Worm (Caenorhabditis elegans) whole organism, L1 larva: ENCODE results near the gene C50D2.7.

Experiments used
- dpl-1 ChIP-seq, 3 experiments: fragments of 150-350 bp in 2 of 3; sonication (generic microtip) in 1 of 3; optimal IDR thresholded peaks; 2 replicates each; lab custom pipeline; 2014 to 2017; ENCODE audit warnings: missing biosample characterization in 3 of 3, missing genetic modification characterization in 3 of 3, missing genetic modification reagents in 3 of 3
- elt-2 ChIP-seq: sonication (generic microtip); optimal IDR thresholded peaks from 2 replicates; lab custom pipeline; 2016; ENCODE audit warnings: missing genetic modification characterization, mild to moderate bottlenecking, inconsistent platforms, missing compliant biosample characterization, missing genetic modification reagents
- irx-1 ChIP-seq: sonication (generic microtip); optimal IDR thresholded peaks from 2 replicates; lab custom pipeline; 2016; ENCODE audit warnings: missing genetic modification characterization, missing compliant biosample characterization
- nhr-12 ChIP-seq: sonication (generic microtip); optimal IDR thresholded peaks from 2 replicates; lab custom pipeline; 2017; ENCODE audit warnings: missing biosample characterization, missing genetic modification characterization

- TF ChIP-seq elt-2 (no peak), dpl-1 (GFP tag; optimal IDR thresholded peaks at IDR 0.05; lab: Kevin White, UChicago) (no peak), irx-1 (tag; lab: Kevin White, UChicago) (no peak), nhr-12 (tag; lab: Kevin White, UChicago) (no peak)
Measured at ce11 chrII:86794-87193, 8.3 kb downstream of the C50D2.7 start.
